Worm (Caenorhabditis elegans): ENCODE data around the gene dsh-2.

DNA sequence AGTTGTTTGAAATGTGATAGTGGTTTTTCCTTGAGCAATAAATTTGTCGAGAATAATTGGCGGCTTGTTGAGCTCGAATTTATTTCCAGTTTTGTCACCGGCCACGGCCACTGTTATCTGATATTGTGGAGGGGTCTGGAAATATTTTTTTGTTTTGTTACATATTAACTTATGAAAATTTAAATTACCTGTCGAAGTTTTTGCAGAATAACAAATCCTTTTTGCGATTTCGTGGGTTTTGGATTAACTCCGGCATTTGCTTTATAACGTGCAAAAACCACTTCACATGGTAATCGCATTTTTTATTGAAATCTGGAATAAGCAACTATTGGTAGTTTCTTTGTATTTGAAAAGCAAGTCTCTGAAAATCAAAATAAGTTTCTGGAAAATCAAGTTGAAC lies 44.8 kb downstream of the dsh-2 start, which contains the start of gene lrr-1:
- TF ChIP-seq lin-13 (tag; optimal IDR thresholded peaks at IDR 0.05) (no peak), lsy-2 (tag; optimal IDR thresholded peaks at IDR 0.05) (no peak), pha-4 (tag; optimal IDR thresholded peaks at IDR 0.05) (no peak), unc-62 (GFP tag; optimal IDR thresholded peaks at IDR 0.05) (no peak), unc-120 (tag; optimal IDR thresholded peaks at IDR 0.05; ENCODE audit: poor library complexity, severe bottlenecking) (no peak), sptf-1 (tag; optimal IDR thresholded peaks at IDR 0.05) (no peak), ces-1 (GFP tag; optimal IDR thresholded peaks at IDR 0.05) (no peak)

Measured in whole organism, mixed stage, embryonic.